Worm (Caenorhabditis elegans): ENCODE data around the gene F10D2.8.

DNA sequence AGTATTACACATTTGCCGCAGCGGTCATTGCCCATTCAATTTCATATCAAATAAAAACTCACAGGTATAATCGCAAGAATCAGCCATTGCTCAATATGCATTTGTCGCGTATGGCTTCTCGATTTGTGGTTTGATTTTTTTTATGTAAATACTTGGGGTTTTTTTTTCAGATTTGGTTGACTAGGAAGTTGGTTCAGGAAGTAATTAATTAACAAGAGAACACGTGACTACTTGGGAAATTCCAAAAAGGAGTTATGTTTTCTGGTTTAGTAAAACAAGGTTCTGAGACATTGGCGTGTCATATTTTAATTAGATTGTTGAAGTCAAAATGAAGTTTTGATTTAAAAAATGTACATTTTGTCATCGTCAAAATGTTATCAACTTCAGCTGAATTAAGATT, 19.5 kb downstream of the F10D2.8 start, which contains the start of gene srx-36:
- TF ChIP-seq elt-1 (tag; optimal IDR thresholded peaks at IDR 0.05; ENCODE audit: borderline replicate concordance, insufficient read depth) (no peak), ces-1 (GFP tag; optimal IDR thresholded peaks at IDR 0.05) (no peak), nhr-12 (tag; optimal IDR thresholded peaks at IDR 0.05) (no peak), lsy-2 (tag; optimal IDR thresholded peaks at IDR 0.05) (no peak), nhr-237 (tag; optimal IDR thresholded peaks at IDR 0.05) (no peak), sptf-1 (tag; optimal IDR thresholded peaks at IDR 0.05) (no peak), ztf-11 (tag; optimal IDR thresholded peaks at IDR 0.05) (no peak)

Measured in whole organism, mixed stage, embryonic.